Worm (Caenorhabditis elegans) whole organism, L3 larva: ENCODE results near the gene clec-62.

Experiments
- R02D3.7 ChIP-seq: fragments of 150-350 bp; optimal IDR thresholded peaks from 2 replicates; lab custom pipeline; 2014; ENCODE audit warnings: missing biosample characterization, missing genetic modification characterization
- aly-2 ChIP-seq: fragments of 150-350 bp; optimal IDR thresholded peaks from 2 replicates; lab custom pipeline; 2014; ENCODE audit warnings: missing biosample characterization, missing genetic modification characterization
- ama-1 ChIP-seq: fragments of 150-350 bp; optimal IDR thresholded peaks from 2 replicates; lab custom pipeline; 2018
- ceh-16 ChIP-seq: sonication (generic microtip); optimal IDR thresholded peaks from 2 replicates; lab custom pipeline; 2017; ENCODE audit warnings: missing biosample characterization, missing genetic modification characterization
- ceh-82 ChIP-seq: fragments of 150-350 bp; optimal IDR thresholded peaks from 2 replicates; lab custom pipeline; 2014; ENCODE audit warnings: missing biosample characterization, missing genetic modification characterization
- ceh-9 ChIP-seq: sonication (generic microtip); optimal IDR thresholded peaks from 2 replicates; lab custom pipeline; 2018; ENCODE audit warnings: missing biosample characterization, missing genetic modification characterization
- daf-12 ChIP-seq: fragments of 150-350 bp; optimal IDR thresholded peaks from 2 replicates; lab custom pipeline; 2014; ENCODE audit warnings: missing biosample characterization, missing genetic modification reagents, missing genetic modification characterization
- egl-27 ChIP-seq: sonication (generic microtip); optimal IDR thresholded peaks from 4 replicates; lab custom pipeline; 2017; ENCODE audit warnings: missing biosample characterization, missing genetic modification reagents, missing genetic modification characterization
- egl-5 ChIP-seq: fragments of 150-350 bp; optimal IDR thresholded peaks from 2 replicates; lab custom pipeline; 2017; ENCODE audit warnings: missing biosample characterization, missing genetic modification reagents, missing genetic modification characterization, inconsistent platforms
- elt-1 ChIP-seq: fragments of 150-350 bp; optimal IDR thresholded peaks from 2 replicates; lab custom pipeline; 2014; ENCODE audit warnings: missing biosample characterization, missing genetic modification characterization
- elt-2 ChIP-seq: sonication (generic microtip); optimal IDR thresholded peaks from 2 replicates; lab custom pipeline; 2016; ENCODE audit warnings: missing genetic modification reagents, mild to moderate bottlenecking, missing genetic modification characterization, missing compliant biosample characterization
- elt-3 ChIP-seq, 3 experiments: fragments of 150-350 bp in 1 of 3; sonication (generic microtip) in 2 of 3; optimal IDR thresholded peaks; 2 replicates in 2 of 3; 4 replicates in 1 of 3; lab custom pipeline; 2014 to 2017; ENCODE audit warnings: missing biosample characterization in 3 of 3, missing genetic modification characterization in 3 of 3
- eor-1 ChIP-seq, 2 experiments: fragments of 150-350 bp; optimal IDR thresholded peaks; 2 replicates each; lab custom pipeline; 2014 to 2018; ENCODE audit warnings: missing biosample characterization in 2 of 2, missing genetic modification characterization in 2 of 2
- fkh-10 ChIP-seq: sonication (generic microtip); optimal IDR thresholded peaks from 2 replicates; lab custom pipeline; 2017; ENCODE audit warnings: missing biosample characterization, missing genetic modification reagents, missing genetic modification characterization
- fos-1 ChIP-seq: fragments of 150-350 bp; optimal IDR thresholded peaks from 2 replicates; lab custom pipeline; 2014; ENCODE audit warnings: missing biosample characterization, missing genetic modification characterization
- hmg-11 ChIP-seq: sonication (generic microtip); optimal IDR thresholded peaks from 2 replicates; lab custom pipeline; 2016; ENCODE audit warnings: missing genetic modification characterization, missing compliant biosample characterization
- jun-1 ChIP-seq: fragments of 150-350 bp; optimal IDR thresholded peaks from 2 replicates; lab custom pipeline; 2014; ENCODE audit warnings: missing biosample characterization, missing genetic modification reagents, missing genetic modification characterization
- lin-15B ChIP-seq: fragments of 150-350 bp; optimal IDR thresholded peaks from 2 replicates; lab custom pipeline; 2014; ENCODE audit warnings: missing biosample characterization, missing genetic modification characterization
- lsy-12 ChIP-seq: sonication (generic microtip); optimal IDR thresholded peaks from 2 replicates; lab custom pipeline; 2016; ENCODE audit warnings: mild to moderate bottlenecking, missing genetic modification characterization, missing compliant biosample characterization
- mml-1 ChIP-seq: fragments of 150-350 bp; sonication (generic microtip); optimal IDR thresholded peaks from 3 replicates; lab custom pipeline; 2014; ENCODE audit warnings: missing biosample characterization, missing genetic modification characterization
- nhr-12 ChIP-seq: fragments of 150-350 bp; optimal IDR thresholded peaks from 2 replicates; lab custom pipeline; 2014; ENCODE audit warnings: missing biosample characterization, missing genetic modification characterization
- nhr-237 ChIP-seq: fragments of 150-350 bp; optimal IDR thresholded peaks from 2 replicates; lab custom pipeline; 2014; ENCODE audit warnings: missing biosample characterization, missing genetic modification characterization
- nhr-25 ChIP-seq: sonication (generic microtip); optimal IDR thresholded peaks from 2 replicates; lab custom pipeline; 2017; ENCODE audit warnings: missing biosample characterization, missing genetic modification characterization
- nhr-28 ChIP-seq: fragments of 150-350 bp; optimal IDR thresholded peaks from 2 replicates; lab custom pipeline; 2014; ENCODE audit warnings: missing biosample characterization, missing genetic modification characterization
- nhr-43 ChIP-seq: sonication (generic microtip); optimal IDR thresholded peaks from 2 replicates; lab custom pipeline; 2016; ENCODE audit warnings: mild to moderate bottlenecking, missing genetic modification characterization, missing compliant biosample characterization; ENCODE audit not compliant: poor library complexity, severe bottlenecking
- nhr-76 ChIP-seq: fragments of 150-350 bp; sonication (generic microtip); optimal IDR thresholded peaks from 5 replicates; lab custom pipeline; 2014; ENCODE audit warnings: missing biosample characterization, missing genetic modification characterization
- nhr-77 ChIP-seq: fragments of 150-350 bp; optimal IDR thresholded peaks from 2 replicates; lab custom pipeline; 2014; ENCODE audit warnings: missing biosample characterization, missing genetic modification characterization
- pha-4 ChIP-seq: fragments of 150-350 bp; optimal IDR thresholded peaks from 2 replicates; lab custom pipeline; 2014; ENCODE audit warnings: missing biosample characterization, missing genetic modification reagents, missing genetic modification characterization
- pqm-1 ChIP-seq: fragments of 150-350 bp; optimal IDR thresholded peaks from 2 replicates; lab custom pipeline; 2017; ENCODE audit warnings: missing biosample characterization, missing genetic modification characterization, inconsistent platforms
- sea-2 ChIP-seq: fragments of 150-350 bp; sonication (generic microtip); optimal IDR thresholded peaks from 4 replicates; lab custom pipeline; 2014; ENCODE audit warnings: missing biosample characterization, missing genetic modification reagents, missing genetic modification characterization
- skn-1 ChIP-seq: fragments of 150-350 bp; optimal IDR thresholded peaks from 2 replicates; lab custom pipeline; 2014; ENCODE audit warnings: missing biosample characterization, missing genetic modification characterization
- snpc-4 ChIP-seq: fragments of 150-350 bp; optimal IDR thresholded peaks from 2 replicates; lab custom pipeline; 2014; ENCODE audit warnings: missing biosample characterization, missing genetic modification characterization
- tbx-2 ChIP-seq: sonication (generic microtip); optimal IDR thresholded peaks from 2 replicates; lab custom pipeline; 2016; ENCODE audit warnings: mild to moderate bottlenecking, missing genetic modification characterization, missing compliant biosample characterization
- unc-39 ChIP-seq: sonication (generic microtip); optimal IDR thresholded peaks from 4 replicates; lab custom pipeline; 2017; ENCODE audit warnings: missing biosample characterization, missing genetic modification characterization
- unc-62 ChIP-seq: fragments of 150-350 bp; sonication (generic microtip); optimal IDR thresholded peaks from 4 replicates; lab custom pipeline; 2014; ENCODE audit warnings: missing biosample characterization, missing genetic modification reagents, missing genetic modification characterization
- zag-1 ChIP-seq: fragments of 150-350 bp; optimal IDR thresholded peaks from 2 replicates; lab custom pipeline; 2014; ENCODE audit warnings: missing biosample characterization, missing genetic modification characterization
- ztf-11 ChIP-seq: fragments of 150-350 bp; optimal IDR thresholded peaks from 2 replicates; lab custom pipeline; 2014; ENCODE audit warnings: missing biosample characterization, missing genetic modification characterization
- ztf-4 ChIP-seq: fragments of 150-350 bp; optimal IDR thresholded peaks from 2 replicates; lab custom pipeline; 2014; ENCODE audit warnings: missing biosample characterization, missing genetic modification characterization

The clec-62 gene

ce11 chrII:12930138-12930537 is 35.2 kb upstream of the clec-62 start:
- TF ChIP-seq elt-2 (tag; lab: Kevin White, UChicago) (peak; percentile 69), nhr-77 (tag; lab: Kevin White, UChicago) (no peak), pqm-1 (tag; lab: Kevin White, UChicago) (peak; percentile 22)

ce11 chrII:12928241-12928640 is 33.3 kb upstream of the clec-62 start, which contains the start of gene F58G1.3:
Gene F58G1.3, minus strand, starts transcription at chrII:12928341.
- TF ChIP-seq nhr-43 (tag; lab: Kevin White, UChicago) (no peak), jun-1 (tag; lab: Kevin White, UChicago) (no peak), egl-27 (tag; lab: Kevin White, UChicago) (no peak), nhr-237 (tag; lab: Kevin White, UChicago) (no peak), fos-1 (tag; lab: Kevin White, UChicago) (no peak), zag-1 (tag; lab: Kevin White, UChicago) (no peak), pha-4 (tag; lab: Kevin White, UChicago) (no peak), hmg-11 (no peak), ama-1 (no peak), aly-2 (tag; lab: Kevin White, UChicago) (no peak), fkh-10 (GFP tag; lab: Kevin White, UChicago) (no peak), tbx-2 (tag; lab: Kevin White, UChicago) (no peak), nhr-25 (no peak), egl-5 (tag; lab: Kevin White, UChicago) (no peak), R02D3.7 (tag; lab: Kevin White, UChicago) (no peak), elt-2 (tag; lab: Kevin White, UChicago) (no peak), nhr-77 (tag; lab: Kevin White, UChicago) (no peak), ztf-4 (tag; lab: Kevin White, UChicago) (no peak), lin-15B (tag; lab: Kevin White, UChicago) (no peak)

ce11 chrII:12925551-12925950 is 30.6 kb upstream of the clec-62 start, which contains the start of gene F58G1.8:
Gene F58G1.8, minus strand, starts transcription at chrII:12925651.
- TF ChIP-seq unc-62 (no peak), sea-2 (GFP tag; lab: Kevin White, UChicago) (no peak), elt-3 (tag; optimal IDR thresholded peaks at IDR 0.05; lab: Kevin White, UChicago) (no peak), aly-2 (tag; lab: Kevin White, UChicago) (no peak), fos-1 (tag; lab: Kevin White, UChicago) (no peak), ceh-9 (no peak), nhr-25 (no peak), snpc-4 (tag; lab: Kevin White, UChicago) (no peak)

ce11 chrII:12923225-12923624 is 28.3 kb upstream of the clec-62 start:
- TF ChIP-seq sea-2 (GFP tag; lab: Kevin White, UChicago) = no peak
- TF ChIP-seq, all 47 proteins: peak for 0

- TF ChIP-seq mml-1 (tag; lab: Kevin White, UChicago) = no peak
- TF ChIP-seq jun-1 (tag; lab: Kevin White, UChicago) = no peak
- TF ChIP-seq nhr-43 (tag; lab: Kevin White, UChicago) = no peak
- no peak for TF ChIP-seq pha-4 (tag; lab: Kevin White, UChicago)
- TF ChIP-seq, all 47 proteins: peak for 0
Measured at ce11 chrII:12921478-12921877, 26.6 kb upstream of the clec-62 start.

- TF ChIP-seq nhr-12 (tag; lab: Kevin White, UChicago) (no peak), aly-2 (tag; lab: Kevin White, UChicago) (no peak), lin-15B (tag; lab: Kevin White, UChicago) (peak; percentile 61), R02D3.7 (tag; lab: Kevin White, UChicago) (peak; percentile 88)
Measured at ce11 chrII:12918960-12919553, 24.1 kb upstream of the clec-62 start, which contains the start of the genes F58G1.2 and wago-4. Gene F58G1.2, minus strand, starts transcription at chrII:12919010. Gene wago-4, plus strand, starts transcription at chrII:12919551.

ce11 chrII:12914514-12915075 is 19.7 kb upstream of the clec-62 start, which contains the start of gene F35C5.12:
Gene F35C5.12, minus strand, starts transcription at chrII:12914564.
- no peak for TF ChIP-seq ceh-82 (tag; lab: Kevin White, UChicago)
- peak; percentile 6 for TF ChIP-seq lin-15B (tag; lab: Kevin White, UChicago)
- no peak for TF ChIP-seq unc-39 (tag; lab: Kevin White, UChicago)
- peak; percentile 66 for TF ChIP-seq skn-1 (tag; lab: Kevin White, UChicago)
- TF ChIP-seq lsy-12 (tag; lab: Kevin White, UChicago) = peak; percentile 23
- TF ChIP-seq snpc-4 (tag; lab: Kevin White, UChicago) = no peak
- no peak for TF ChIP-seq hmg-11
- TF ChIP-seq daf-12 (tag; lab: Kevin White, UChicago) = no peak
- TF ChIP-seq aly-2 (tag; lab: Kevin White, UChicago) = no peak
- no peak for TF ChIP-seq ceh-16 (tag; lab: Kevin White, UChicago)
- no peak for TF ChIP-seq ceh-9
- no peak for TF ChIP-seq nhr-76 (tag; lab: Kevin White, UChicago)
- TF ChIP-seq nhr-237 (tag; lab: Kevin White, UChicago) = no peak
- no peak for TF ChIP-seq eor-1 (tag; optimal IDR thresholded peaks at IDR 0.05; lab: Kevin White, UChicago)
- TF ChIP-seq pqm-1 (tag; lab: Kevin White, UChicago) = no peak
- TF ChIP-seq nhr-77 (tag; lab: Kevin White, UChicago) = no peak
- no peak for TF ChIP-seq nhr-28 (tag; lab: Kevin White, UChicago)
- TF ChIP-seq ztf-4 (tag; lab: Kevin White, UChicago) = no peak
- TF ChIP-seq ztf-11 (tag; lab: Kevin White, UChicago) = no peak
- no peak for TF ChIP-seq elt-1 (tag; lab: Kevin White, UChicago)
